Worm (Caenorhabditis elegans) whole organism, late embryonic: ENCODE results near the gene C13F10.8.

ENCODE experiments used
- hlh-15 ChIP-seq: sonication (generic microtip); optimal IDR thresholded peaks from 2 replicates; lab custom pipeline; 2016; ENCODE audit warnings: missing genetic modification characterization, missing compliant biosample characterization
- nhr-11 ChIP-seq: fragments of 150-350 bp; optimal IDR thresholded peaks from 2 replicates; lab custom pipeline; 2014; ENCODE audit warnings: missing biosample characterization, missing genetic modification characterization

- TF ChIP-seq nhr-11 (tag; lab: Kevin White, UChicago) (no peak), hlh-15 (no peak)
These were observed 48.6 kb upstream of the C13F10.8 start, which contains the start of gene C13A2.6 for ce11 chrV:7269399-7269798.
